Fruit fly (Drosophila melanogaster) S2 (cell line): ENCODE results near the gene Las.

ENCODE experiments used
- CG8478 ChIP-seq: fragments of >200 bp; optimal IDR thresholded peaks from 2 replicates; lab custom pipeline; 2018
- CTCF ChIP-seq, 2 experiments: fragments of >200 bp; optimal IDR thresholded peaks; 2 replicates each; lab custom pipeline; 2018

Las gene

dm6 chr3L:20398243-20399222, 33.6 kb downstream of the Las start:
- TF ChIP-seq CG8478 (lab: Kevin White, UChicago) (no peak), CTCF (optimal IDR thresholded peaks at IDR 0.05; lab: Kevin White, UChicago) (no peak)

dm6 chr3L:20397770-20398169, 34.4 kb downstream of the Las start:
- TF ChIP-seq CTCF (optimal IDR thresholded peaks at IDR 0.05; lab: Kevin White, UChicago) (no peak), CG8478 (lab: Kevin White, UChicago) (no peak)

- TF ChIP-seq CG8478 (lab: Kevin White, UChicago) (no peak), CTCF (optimal IDR thresholded peaks at IDR 0.05; lab: Kevin White, UChicago) (no peak)
These were observed 36.1 kb downstream of the Las start for dm6 chr3L:20396047-20396446.

- TF ChIP-seq CTCF (optimal IDR thresholded peaks at IDR 0.05; lab: Kevin White, UChicago) (no peak), CG8478 (lab: Kevin White, UChicago) (no peak)
These were observed 36.8 kb downstream of the Las start for dm6 chr3L:20395257-20395909.

- TF ChIP-seq CTCF (optimal IDR thresholded peaks at IDR 0.05; lab: Kevin White, UChicago), result no peak
- TF ChIP-seq CG8478 (lab: Kevin White, UChicago), result no peak
These were observed 38.8 kb downstream of the Las start, which contains the start of gene CG33969 for dm6 chr3L:20393357-20393756. Gene CG33969, minus strand, starts transcription at chr3L:20393553.

dm6 chr3L:20388983-20389382, 43.2 kb downstream of the Las start:
- no peak for TF ChIP-seq CG8478 (lab: Kevin White, UChicago)
- no peak for TF ChIP-seq CTCF (optimal IDR thresholded peaks at IDR 0.05; lab: Kevin White, UChicago)

dm6 chr3L:20387843-20388163, 44.4 kb downstream of the Las start:
- no peak for TF ChIP-seq CG8478 (lab: Kevin White, UChicago)

dm6 chr3L:20387038-20387842, 44.9 kb downstream of the Las start:
- no peak for TF ChIP-seq CG8478 (lab: Kevin White, UChicago)
- TF ChIP-seq CTCF (optimal IDR thresholded peaks at IDR 0.05; lab: Kevin White, UChicago), result no peak

dm6 chr3L:20385969-20386370, 46.2 kb downstream of the Las start:
- TF ChIP-seq CG8478 (lab: Kevin White, UChicago) (no peak), CTCF (optimal IDR thresholded peaks at IDR 0.05; lab: Kevin White, UChicago) (no peak)

- no peak for TF ChIP-seq CG8478 (lab: Kevin White, UChicago)
- no peak for TF ChIP-seq CTCF (optimal IDR thresholded peaks at IDR 0.05; lab: Kevin White, UChicago)
These were observed 46.8 kb downstream of the Las start for dm6 chr3L:20385408-20385807.

dm6 chr3L:20385006-20385405, 47.2 kb downstream of the Las start:
- no peak for TF ChIP-seq CTCF (optimal IDR thresholded peaks at IDR 0.05; lab: Kevin White, UChicago)
- TF ChIP-seq CG8478 (lab: Kevin White, UChicago), result no peak

- no peak for TF ChIP-seq CTCF (optimal IDR thresholded peaks at IDR 0.05; lab: Kevin White, UChicago)
- TF ChIP-seq CG8478 (lab: Kevin White, UChicago), result no peak
These were observed 47.9 kb downstream of the Las start, which contains the start of the genes CG5498 and fbl for dm6 chr3L:20384086-20384810. Gene CG5498, minus strand, starts transcription at chr3L:20384109. Gene fbl, plus strand, starts transcription at chr3L:20384429.
